Worm (Caenorhabditis elegans): Measurements from ENCODE around the gene mys-1.
"Not testable (repeated sequence)": the region's sequence is repeated elsewhere in the genome, so short reads cannot be mapped to it uniquely, and the experiment has no call there.

The mys-1 gene

DNA sequence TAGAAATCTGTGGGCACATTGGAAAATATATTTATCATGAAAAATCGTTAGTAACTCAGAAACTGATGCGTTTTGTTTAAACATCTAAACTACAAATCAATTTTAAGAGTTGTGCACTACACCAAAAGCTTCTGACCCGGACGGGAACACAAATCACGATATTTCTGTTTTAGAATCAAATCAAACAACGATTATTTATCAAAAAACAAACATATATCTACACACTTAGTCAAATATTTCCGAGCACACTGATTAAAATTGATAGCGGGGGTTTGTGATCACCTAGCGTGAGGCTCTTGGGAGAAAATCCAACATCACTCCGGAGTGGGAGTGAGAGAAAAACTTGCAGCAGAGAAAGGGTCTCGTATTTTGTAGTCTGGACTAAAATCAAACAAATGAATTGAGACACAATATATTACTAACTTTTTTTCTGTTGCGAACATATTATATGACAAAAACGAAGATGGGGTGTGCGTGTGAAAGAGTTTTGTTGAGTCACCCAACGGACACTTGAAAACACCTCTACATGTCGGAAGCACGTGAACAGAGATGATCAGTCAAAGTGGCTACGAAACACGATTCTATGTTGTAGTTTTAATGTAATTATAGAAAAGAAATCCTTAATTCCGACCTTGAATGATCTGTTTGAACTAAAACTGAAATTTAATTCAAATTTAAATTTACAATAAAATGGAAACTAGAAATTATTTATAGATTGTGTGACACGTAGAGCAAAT, 11.0 kb upstream of the mys-1 start:
- no peak for TF ChIP-seq unc-62 (GFP tag; optimal IDR thresholded peaks at IDR 0.05)

DNA sequence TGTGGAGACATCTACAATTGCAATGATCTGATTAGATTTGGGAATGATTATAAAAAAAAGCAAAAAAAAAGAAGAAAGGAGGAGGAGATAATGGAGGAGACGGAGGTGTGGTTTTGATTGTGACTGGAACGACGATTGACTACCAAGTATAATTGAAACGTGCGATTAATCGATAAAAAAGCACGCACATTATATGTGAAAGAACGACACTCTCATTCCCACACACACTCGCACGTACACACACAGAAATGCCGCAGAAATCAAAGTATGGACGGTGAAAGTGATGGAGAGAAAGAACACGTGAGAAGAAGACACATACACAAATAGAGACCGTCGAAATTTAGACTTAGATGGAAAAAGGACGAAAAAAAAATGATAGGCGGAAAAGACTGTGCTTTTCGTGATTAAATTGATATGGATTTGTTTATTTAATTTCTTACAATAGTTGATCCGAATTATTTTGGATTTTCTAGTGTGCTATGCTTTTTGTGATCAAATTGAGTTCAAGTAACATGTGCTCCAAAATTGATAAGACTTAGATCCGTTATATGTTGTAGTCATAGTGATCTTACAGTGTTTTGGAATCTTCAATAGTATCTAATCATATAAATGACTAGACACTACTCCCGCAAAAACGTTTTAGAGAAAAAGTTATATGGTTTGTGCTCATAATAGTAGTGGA, 9.4 kb upstream of the mys-1 start, which contains the start of gene nhr-135:
Gene nhr-135 (minus strand): TSS at position 51 of the 682 bp plus-strand sequence.
- TF ChIP-seq unc-62 (GFP tag; optimal IDR thresholded peaks at IDR 0.05): no peak

DNA sequence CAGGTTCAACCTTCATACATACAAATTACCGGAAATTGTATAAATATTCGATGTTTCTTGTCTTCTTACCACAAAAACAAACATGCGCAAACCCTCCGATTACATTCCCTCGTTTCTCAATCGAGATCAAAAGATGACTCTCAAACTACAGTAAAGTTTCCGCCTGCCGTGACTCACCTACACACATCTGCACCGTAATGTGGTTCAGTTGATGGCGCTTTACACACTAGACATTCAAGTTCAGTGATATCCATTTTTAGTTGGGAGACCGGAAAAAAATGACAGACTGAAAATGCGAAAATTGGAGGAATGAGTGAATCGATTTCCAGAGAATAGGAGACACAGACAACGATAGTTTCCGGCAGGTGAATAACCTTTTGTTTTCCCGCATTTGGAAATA, 6.8 kb upstream of the mys-1 start, which contains the start of gene nhr-286:
Gene nhr-286 (minus strand): TSS at position 324 of the 400 bp plus-strand sequence.
- TF ChIP-seq unc-62 (GFP tag; optimal IDR thresholded peaks at IDR 0.05): no peak

DNA sequence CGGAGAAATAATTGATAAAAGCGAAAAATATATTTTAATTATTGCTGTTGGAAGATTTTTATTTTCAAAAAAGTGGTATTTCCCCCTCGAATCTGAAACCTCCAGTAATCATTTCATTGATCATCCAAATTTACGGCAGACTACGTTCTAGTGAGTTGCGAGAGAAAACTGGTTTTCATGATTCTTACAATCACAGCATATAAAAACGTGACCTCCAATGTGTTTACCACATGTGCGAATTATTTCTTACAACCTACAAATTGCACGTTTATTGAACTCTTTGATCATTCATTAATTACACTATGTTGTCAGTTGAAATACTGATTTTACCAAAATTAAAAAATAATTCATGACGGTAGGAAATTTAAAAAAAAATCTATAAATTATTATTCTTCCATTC, 4.8 kb upstream of the mys-1 start:
- no peak for TF ChIP-seq unc-62 (GFP tag; optimal IDR thresholded peaks at IDR 0.05)

DNA sequence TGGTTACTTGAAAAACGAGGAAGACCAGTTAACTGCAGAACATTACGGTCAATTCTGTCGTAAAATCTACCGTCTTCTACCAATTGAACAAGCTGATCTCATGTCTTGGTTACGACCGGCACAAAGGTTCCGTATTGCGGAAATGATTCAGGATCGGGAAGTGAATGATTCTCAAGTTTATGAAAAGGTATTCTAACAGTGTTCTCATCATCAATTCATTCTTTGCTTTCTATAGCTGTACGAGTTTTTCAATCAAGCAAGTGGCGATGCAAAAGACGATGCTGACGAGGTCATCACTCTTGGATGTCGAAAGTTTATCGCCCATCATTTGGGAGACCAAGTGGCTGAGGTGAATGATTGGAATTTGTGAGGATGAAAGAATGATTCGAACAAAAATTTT, 2.9 kb upstream of the mys-1 start:
- TF ChIP-seq unc-62 (GFP tag; optimal IDR thresholded peaks at IDR 0.05): no peak

DNA sequence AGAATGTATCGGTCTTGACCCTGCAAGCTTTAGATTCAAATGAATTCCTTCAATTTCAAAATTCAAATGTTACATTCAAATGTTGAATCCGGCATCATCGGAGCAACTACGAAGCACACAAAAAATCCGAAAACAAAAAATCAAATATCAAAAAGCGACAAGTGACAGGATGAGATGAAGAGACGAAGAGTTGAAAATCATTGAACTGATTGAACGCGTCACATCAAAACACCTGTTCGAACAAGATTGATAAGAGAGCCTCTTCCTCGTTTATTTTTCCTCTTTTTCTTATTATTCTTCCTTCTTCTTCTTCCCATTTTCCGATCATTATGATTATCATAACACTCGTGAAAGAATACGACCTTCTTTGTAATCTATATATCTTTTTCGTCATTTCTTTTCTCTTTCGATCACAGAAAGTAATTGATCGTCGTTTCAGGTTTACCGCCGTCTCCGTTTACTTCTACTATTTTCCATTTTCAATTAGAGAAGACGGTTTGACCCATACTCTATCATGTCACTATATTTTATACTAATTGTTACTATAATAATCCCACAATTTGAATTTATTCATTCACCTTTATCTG, 1.1 kb upstream of the mys-1 start, which contains the start of gene VC5.2:
Gene VC5.2 (plus strand): TSS at position 439 of the 587 bp plus-strand sequence.
- no peak for TF ChIP-seq unc-62 (GFP tag; optimal IDR thresholded peaks at IDR 0.05)

DNA sequence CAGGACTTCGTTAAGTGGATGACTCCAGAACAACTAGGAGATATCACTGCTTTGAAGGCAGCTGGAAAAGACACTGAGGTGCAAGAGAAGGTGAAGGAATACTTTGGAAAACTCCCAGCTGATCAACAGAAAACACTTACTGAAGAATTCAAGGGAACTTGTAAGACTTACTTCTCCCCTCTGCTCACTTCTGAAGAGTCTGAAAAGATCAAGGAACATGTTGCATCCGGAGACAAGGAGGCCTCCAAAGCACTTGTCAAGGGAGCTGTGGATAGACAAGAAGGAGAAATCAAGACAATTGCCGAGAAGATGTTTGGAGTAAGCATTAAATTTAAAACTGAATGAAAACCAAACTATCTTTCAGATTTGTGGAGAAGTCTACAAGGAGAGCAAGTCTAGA, 5.1 kb downstream of the mys-1 start:
- no peak for TF ChIP-seq unc-62 (GFP tag; optimal IDR thresholded peaks at IDR 0.05)

DNA sequence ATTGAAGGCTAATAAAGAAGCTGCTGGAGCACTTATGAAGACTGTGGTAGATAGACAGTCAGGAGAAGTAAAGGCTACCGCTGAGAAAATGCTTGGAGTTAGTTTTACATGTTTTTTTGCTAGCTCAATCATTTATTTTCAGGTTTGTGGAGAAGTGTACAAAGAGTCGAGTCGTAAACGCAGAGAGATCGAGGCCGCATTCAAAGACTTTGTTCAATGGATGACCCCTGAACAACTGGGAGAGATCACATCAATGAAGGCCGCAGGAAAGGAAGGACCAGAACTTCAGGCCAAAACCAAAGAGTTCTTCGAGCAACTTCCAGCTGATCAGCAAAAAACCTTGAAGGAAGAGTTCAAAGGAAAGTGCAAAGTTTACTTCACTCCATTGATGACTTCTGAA, 5.7 kb downstream of the mys-1 start:
- no peak for TF ChIP-seq unc-62 (GFP tag; optimal IDR thresholded peaks at IDR 0.05)

DNA sequence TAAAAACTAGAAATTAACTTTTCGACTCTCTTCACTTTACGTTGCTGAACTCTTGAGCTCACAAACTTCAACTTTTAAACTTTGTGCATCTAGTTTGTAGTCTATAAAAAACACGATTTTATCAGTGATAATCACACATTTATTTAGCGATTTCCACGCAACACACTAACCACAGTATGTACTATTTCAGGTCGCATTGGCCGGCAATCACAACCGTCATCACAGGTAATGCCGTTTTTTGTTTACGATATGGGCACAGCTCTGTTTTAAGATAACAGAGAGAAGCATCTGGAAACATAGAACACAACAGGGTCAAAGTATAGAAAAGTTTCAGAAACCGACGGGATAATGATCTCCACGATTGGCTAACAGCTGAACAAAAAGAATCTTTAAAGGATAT, 8.3 kb downstream of the mys-1 start:
- no peak for TF ChIP-seq unc-62 (GFP tag; optimal IDR thresholded peaks at IDR 0.05)

DNA sequence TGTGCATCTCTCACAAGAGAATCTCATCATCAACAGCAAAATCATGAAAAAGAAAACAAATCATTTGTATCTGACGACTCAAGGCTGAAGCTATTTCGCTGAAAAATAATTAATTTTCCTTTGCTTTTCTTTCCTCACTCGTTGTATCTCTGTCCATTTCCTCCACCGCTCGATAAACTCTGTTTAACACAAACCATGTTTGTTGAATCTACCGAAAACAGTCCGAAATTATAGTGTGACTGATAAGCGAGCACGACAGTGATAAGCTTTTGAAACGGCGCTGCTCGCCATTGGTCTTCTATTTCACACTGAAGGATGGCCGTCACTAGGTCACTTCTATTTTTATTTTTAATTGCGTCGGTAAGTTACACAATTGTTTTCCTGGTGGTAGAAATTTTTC, 8.8 kb downstream of the mys-1 start, which contains the start of gene npa-1:
Gene npa-1 (plus strand): TSS at position 142 of the 400 bp plus-strand sequence.
- no peak for TF ChIP-seq unc-62 (GFP tag; optimal IDR thresholded peaks at IDR 0.05)

DNA sequence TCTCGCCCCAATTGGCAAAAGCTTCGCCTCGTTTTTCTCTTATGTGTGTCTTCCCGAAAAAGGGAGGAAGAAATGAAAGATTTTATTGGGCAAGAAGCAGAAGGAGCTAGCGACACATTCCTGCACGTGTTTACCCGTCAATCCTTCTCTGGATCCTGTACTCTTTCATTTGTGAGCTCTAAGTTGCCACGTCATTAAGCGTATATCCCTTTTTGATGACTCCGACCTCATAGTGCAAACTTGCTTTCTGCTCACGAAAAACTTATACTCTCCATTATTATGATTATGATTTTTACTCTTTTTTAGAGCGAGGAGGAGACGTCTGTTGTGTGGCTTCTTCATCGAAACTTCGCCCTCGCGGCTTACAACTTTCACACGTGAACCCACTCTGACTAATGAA, 12.2 kb downstream of the mys-1 start, which contains the start of gene F27B10.1:
Gene F27B10.1 (plus strand): TSS at position 301 of the 400 bp plus-strand sequence.
- no peak for TF ChIP-seq unc-62 (GFP tag; optimal IDR thresholded peaks at IDR 0.05)

DNA sequence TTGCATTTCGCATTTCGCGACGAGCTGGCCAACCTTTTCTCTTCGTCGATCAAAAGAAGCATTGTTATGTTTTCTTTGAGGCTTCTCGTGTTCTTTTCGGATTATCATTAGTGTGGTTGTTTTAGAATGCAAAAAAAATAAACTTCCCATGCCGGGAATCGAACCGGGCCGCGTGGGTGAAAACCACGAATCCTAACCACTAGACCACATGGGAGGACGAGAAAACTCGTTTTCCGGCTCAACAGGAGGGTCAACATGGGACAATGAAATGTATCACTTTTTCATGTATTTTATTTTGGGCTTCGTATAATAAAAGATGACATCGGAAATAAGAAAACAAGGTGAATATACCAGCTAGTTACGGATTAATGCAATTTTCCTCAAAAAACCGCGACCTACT, 14.9 kb downstream of the mys-1 start:
- TF ChIP-seq unc-62 (GFP tag; optimal IDR thresholded peaks at IDR 0.05): no peak

DNA sequence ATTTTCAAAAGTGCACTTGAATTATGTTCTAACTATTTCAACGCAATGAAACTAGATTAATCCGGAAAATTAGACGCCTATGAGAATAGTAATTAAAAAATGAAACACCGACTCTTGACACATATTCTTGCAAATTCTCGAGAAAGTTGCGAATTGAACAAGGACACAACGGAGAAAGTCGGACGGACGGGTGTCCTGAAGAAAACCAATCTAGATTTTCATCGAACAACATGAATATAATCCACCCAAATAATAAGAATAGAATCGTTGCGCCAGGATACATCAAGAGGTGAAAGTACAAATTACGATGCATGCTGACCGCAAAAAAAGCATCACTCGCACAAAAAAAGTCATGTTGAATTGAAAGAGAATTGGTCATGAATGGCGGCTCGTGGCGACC, 15.6 kb downstream of the mys-1 start:
- TF ChIP-seq unc-62 (GFP tag; optimal IDR thresholded peaks at IDR 0.05): no peak

DNA sequence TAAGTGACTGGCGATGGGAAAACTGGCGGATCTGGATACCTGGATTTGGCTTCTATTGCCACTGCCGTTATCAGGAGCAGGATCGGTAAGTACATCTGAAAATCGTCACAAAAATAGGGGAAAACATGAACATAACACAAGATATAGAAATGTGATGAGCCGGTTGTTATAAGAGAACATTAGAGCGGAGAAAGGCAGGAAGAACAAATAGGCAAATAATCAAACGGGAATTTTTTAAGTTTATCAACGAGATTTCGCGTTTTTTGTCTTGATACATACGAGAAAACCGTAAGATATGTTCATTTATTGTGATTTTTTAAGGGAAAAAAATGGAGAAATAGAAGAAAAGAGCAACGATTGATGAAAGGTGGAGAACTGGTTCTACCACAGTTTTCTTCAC, 19.2 kb downstream of the mys-1 start, which contains the start of gene Y57E12AR.1:
Gene Y57E12AR.1 (minus strand): TSS at position 101 of the 400 bp plus-strand sequence.
- no peak for TF ChIP-seq unc-62 (GFP tag; optimal IDR thresholded peaks at IDR 0.05)

DNA sequence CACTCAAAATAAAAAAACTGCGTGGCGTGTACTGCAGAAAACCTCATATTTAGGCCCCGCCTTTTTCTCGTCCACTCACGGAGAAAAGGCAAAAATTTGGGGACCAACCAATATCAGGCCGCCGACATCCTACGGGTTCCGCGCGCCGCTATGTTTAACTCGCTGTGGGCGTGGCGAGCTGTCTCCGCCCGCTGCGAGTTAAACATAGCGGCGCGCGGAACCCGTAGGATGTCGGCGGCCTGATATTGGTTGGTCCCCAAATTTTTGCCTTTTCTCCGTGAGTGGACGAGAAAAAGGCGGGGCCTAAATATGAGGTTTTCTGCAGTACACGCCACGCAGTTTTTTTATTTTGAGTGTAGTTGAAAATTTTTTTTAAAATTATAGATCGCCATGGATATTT, 21.7 kb downstream of the mys-1 start, which contains the start of gene tmem-258:
Gene tmem-258 (plus strand): TSS at position 385 of the 400 bp plus-strand sequence.
- TF ChIP-seq unc-62 (GFP tag; optimal IDR thresholded peaks at IDR 0.05): not testable (repeated sequence)

DNA sequence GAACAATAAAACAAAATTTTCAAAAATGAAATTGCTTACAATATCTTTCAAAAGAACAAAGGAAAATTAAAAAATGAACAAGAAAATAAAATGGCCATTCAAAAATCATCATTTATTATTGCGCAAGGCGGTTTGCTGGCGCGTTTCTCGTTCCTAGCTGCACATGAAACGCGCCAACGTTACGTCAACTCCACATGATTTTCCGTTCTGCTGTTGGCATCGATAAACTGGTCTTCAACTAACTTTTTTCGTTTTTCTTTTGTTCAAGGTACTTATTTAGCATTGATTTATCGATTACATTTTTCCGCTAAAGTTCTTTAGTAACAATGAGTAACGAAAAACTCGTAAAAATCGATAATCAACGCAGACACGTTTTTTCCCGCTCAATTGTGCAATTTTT, 24.1 kb downstream of the mys-1 start, which contains the start of the genes Y57E12AL.6 and Y57E12AL.1:
Gene Y57E12AL.6 (minus strand): TSS at position 75 of the 400 bp plus-strand sequence.
Gene Y57E12AL.1 (plus strand): TSS at position 135 of the 400 bp plus-strand sequence.
- no peak for TF ChIP-seq unc-62 (GFP tag; optimal IDR thresholded peaks at IDR 0.05)
